Worm (Caenorhabditis elegans): ENCODE measurements around the gene F28B4.3.

DNA sequence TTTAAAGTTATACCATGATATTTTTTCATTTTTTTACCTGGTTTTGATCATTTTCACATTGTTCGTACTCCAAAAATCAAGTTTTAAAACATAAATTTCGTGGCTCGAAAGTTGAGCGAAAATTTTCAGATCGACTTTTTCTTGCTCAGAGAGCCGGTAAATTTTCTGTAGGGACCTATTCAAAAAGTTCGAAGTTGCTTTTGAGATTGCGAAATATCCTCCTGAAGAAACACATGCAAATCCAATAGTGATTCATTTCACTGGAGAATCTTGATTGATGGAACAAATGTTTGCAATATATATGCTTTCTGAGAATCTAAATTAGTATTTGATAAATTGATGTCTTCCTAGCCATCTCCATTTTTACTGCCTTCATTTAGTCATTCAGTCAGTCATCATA is 18.5 kb downstream of the F28B4.3 start:
- TF ChIP-seq ref-1 (GFP tag; conservative IDR thresholded peaks at IDR 0.05) (no peak), T22C8.4 (GFP tag; IDR thresholded peaks at IDR 0.05) (no peak), cog-1 (tag; optimal IDR thresholded peaks at IDR 0.05) (no peak), ztf-23 (GFP tag; IDR thresholded peaks at IDR 0.05) (no peak), klf-2 (GFP tag; conservative IDR thresholded peaks at IDR 0.05) (no peak)

All from whole organism, midembryonic.